Fruit fly (Drosophila melanogaster) whole organism: ENCODE data around the gene Ir7g.

Source experiments
- CG8478 ChIP-seq: fragments of >200 bp; optimal IDR thresholded peaks from 2 replicates; lab custom pipeline; 2018; ENCODE audit warnings: inconsistent platforms
- pan ChIP-seq: fragments of >200 bp; optimal IDR thresholded peaks from 2 replicates; lab custom pipeline; 2017

DNA sequence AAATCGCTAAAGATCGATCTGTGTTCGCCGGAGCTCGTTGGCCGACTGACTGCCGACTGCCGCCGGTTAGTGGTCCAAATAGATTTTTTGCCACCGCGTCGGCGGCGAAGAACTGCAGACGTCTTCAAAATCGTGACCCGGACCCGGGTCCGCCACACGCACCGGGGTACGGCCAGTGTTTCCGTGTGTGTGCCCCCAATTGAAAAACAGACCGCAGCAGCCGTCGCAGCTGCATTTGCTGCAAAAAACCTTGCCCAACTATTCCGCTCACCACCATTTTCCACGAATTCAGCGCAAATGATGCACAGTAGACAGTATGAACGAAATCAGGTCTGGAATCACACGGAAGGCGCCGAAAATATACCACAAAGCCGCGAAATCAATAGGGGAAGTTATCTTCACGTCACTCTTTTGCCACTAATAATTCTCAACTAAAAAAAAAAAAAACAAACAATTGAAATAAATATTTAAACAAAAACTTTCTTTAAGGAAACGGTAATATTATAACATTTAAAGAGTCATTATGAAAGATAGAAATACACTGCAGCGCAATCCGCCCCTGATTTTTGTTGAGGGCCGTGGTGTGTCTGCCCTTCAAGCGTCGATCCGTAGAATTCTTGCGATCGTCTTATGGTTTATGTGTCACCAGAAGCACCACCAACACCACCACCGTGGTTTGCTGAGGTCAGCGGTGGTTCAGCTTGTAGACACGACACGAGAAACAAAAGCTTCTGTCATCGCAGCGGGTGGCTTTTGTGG lies 11.1 kb upstream of the Ir7g start, which contains the start of gene dec:
- TF ChIP-seq CG8478 (lab: Kevin White, UChicago) (no peak), pan (lab: Kevin White, UChicago) (no peak)
